Fruit fly (Drosophila melanogaster) whole organism, embryonic: ENCODE results near the gene CG8281.

ENCODE experiments used
- Adf1 ChIP-seq: fragments of 200-800 bp; sonication (Bioruptor generic); IDR thresholded peaks from 2 replicates; pipeline ENCODE4 v1.3.6; 2022; ENCODE audit warnings: missing biosample characterization, missing genetic modification characterization
- Atf6 ChIP-seq: fragments of 200-800 bp; sonication (Bioruptor generic); IDR thresholded peaks from 2 replicates; pipeline ENCODE4 v1.3.6; 2022; ENCODE audit warnings: missing biosample characterization, missing genetic modification characterization
- Awh ChIP-seq: fragments of 200-800 bp; sonication (Bioruptor generic); IDR thresholded peaks from 2 replicates; pipeline ENCODE4, ENCODE4 v1.3.6; 2022; ENCODE audit warnings: missing biosample characterization, missing genetic modification characterization
- CG11247 ChIP-seq: fragments of 200-800 bp; sonication (Bioruptor generic); IDR thresholded peaks from 2 replicates; pipeline ENCODE4 v1.3.6; 2022; ENCODE audit warnings: missing biosample characterization, missing genetic modification characterization
- CG11456 ChIP-seq: fragments of 200-800 bp; sonication (Bioruptor generic); IDR thresholded peaks from 3 replicates; pipeline ENCODE4 v1.3.6; 2022; ENCODE audit warnings: missing biosample characterization, missing genetic modification characterization
- CG14050 ChIP-seq: fragments of 200-800 bp; sonication (Bioruptor generic); IDR thresholded peaks from 3 replicates; pipeline ENCODE4 v1.3.6; 2022; ENCODE audit warnings: missing biosample characterization, missing genetic modification characterization
- CG14965 ChIP-seq: fragments of 200-800 bp; sonication (Bioruptor generic); optimal IDR thresholded peaks from 2 replicates; lab custom pipeline; 2016; ENCODE audit warnings: missing biosample characterization, missing genetic modification characterization, borderline replicate concordance
- CG1529 ChIP-seq: fragments of 200-800 bp; sonication (Bioruptor generic); optimal IDR thresholded peaks from 3 replicates; lab custom pipeline; 2018; ENCODE audit warnings: missing biosample characterization, missing genetic modification characterization
- CG1647 ChIP-seq: fragments of 200-800 bp; sonication (Bioruptor generic); optimal IDR thresholded peaks from 3 replicates; lab custom pipeline; 2016; ENCODE audit warnings: missing biosample characterization, missing genetic modification characterization
- CG2889 ChIP-seq: fragments of 200-800 bp; sonication (Bioruptor generic); IDR thresholded peaks from 3 replicates; pipeline ENCODE4 v1.3.6; 2022; ENCODE audit warnings: missing biosample characterization, missing genetic modification characterization
- CG30020 ChIP-seq: fragments of 200-800 bp; optimal IDR thresholded peaks from 2 replicates; lab custom pipeline; 2019; ENCODE audit warnings: missing biosample characterization, mild to moderate bottlenecking, missing genetic modification characterization, moderate library complexity
- CG33213 ChIP-seq: fragments of 200-800 bp; sonication (Bioruptor generic); optimal IDR thresholded peaks from 3 replicates; lab custom pipeline; 2016; ENCODE audit warnings: missing biosample characterization, missing genetic modification characterization
- CG34376 ChIP-seq: fragments of 200-800 bp; sonication (Bioruptor generic); optimal IDR thresholded peaks from 2 replicates; lab custom pipeline; 2018; ENCODE audit warnings: missing biosample characterization, mild to moderate bottlenecking, missing genetic modification characterization
- CG34422 ChIP-seq: fragments of 200-800 bp; sonication (Bioruptor generic); IDR thresholded peaks from 3 replicates; pipeline ENCODE4 v1.3.6; 2022; ENCODE audit warnings: missing biosample characterization, missing genetic modification characterization
- CG4617 ChIP-seq: fragments of 200-800 bp; sonication (Bioruptor generic); optimal IDR thresholded peaks from 3 replicates; lab custom pipeline; 2016; ENCODE audit warnings: missing biosample characterization, missing genetic modification characterization, borderline replicate concordance
- CG4707 ChIP-seq: fragments of 200-800 bp; sonication (Bioruptor generic); optimal IDR thresholded peaks from 2 replicates; lab custom pipeline; 2018; ENCODE audit warnings: missing biosample characterization, mild to moderate bottlenecking, missing genetic modification characterization, moderate library complexity
- CG7963 ChIP-seq: fragments of 200-800 bp; sonication (Bioruptor generic); IDR thresholded peaks from 3 replicates; pipeline ENCODE4 v1.3.6; 2022; ENCODE audit warnings: missing biosample characterization, missing genetic modification characterization; ENCODE audit not compliant: partially characterized antibody
- CG8388 ChIP-seq: fragments of 200-800 bp; sonication (Bioruptor generic); optimal IDR thresholded peaks from 2 replicates; lab custom pipeline; 2019; ENCODE audit warnings: missing biosample characterization, mild to moderate bottlenecking, missing genetic modification characterization, moderate library complexity
- CG9215 ChIP-seq: fragments of 200-800 bp; sonication (Bioruptor generic); IDR thresholded peaks from 2 replicates; pipeline ENCODE4 v1.3.6; 2022; ENCODE audit warnings: missing biosample characterization, missing genetic modification characterization
- Camta ChIP-seq: fragments of 200-800 bp; sonication (Bioruptor generic); optimal IDR thresholded peaks from 2 replicates; lab custom pipeline; 2016; ENCODE audit warnings: missing biosample characterization, missing genetic modification characterization
- D19B ChIP-seq: fragments of 200-800 bp; sonication (Bioruptor generic); optimal IDR thresholded peaks from 2 replicates; lab custom pipeline; 2017; ENCODE audit warnings: missing biosample characterization, mild to moderate bottlenecking, missing genetic modification characterization
- Deaf1 ChIP-seq: fragments of 200-800 bp; optimal IDR thresholded peaks from 3 replicates; lab custom pipeline; 2019; ENCODE audit warnings: missing biosample characterization, mild to moderate bottlenecking, missing genetic modification characterization, moderate library complexity
- Dref ChIP-seq: fragments of 200-800 bp; sonication (Bioruptor generic); IDR thresholded peaks from 2 replicates; pipeline ENCODE4 v1.3.6; 2022; ENCODE audit warnings: missing biosample characterization, missing genetic modification characterization
- Ets65A ChIP-seq: fragments of 200-800 bp; sonication (Bioruptor generic); peaks from one replicate; lab custom pipeline; 2016; ENCODE audit warnings: missing biosample characterization, missing genetic modification characterization
- Ets97D ChIP-seq: fragments of 200-800 bp; sonication (Bioruptor generic); optimal IDR thresholded peaks from 3 replicates; lab custom pipeline; 2016; ENCODE audit warnings: missing biosample characterization, missing genetic modification characterization
- Max ChIP-seq: fragments of 200-800 bp; sonication (Bioruptor generic); optimal IDR thresholded peaks from 2 replicates; lab custom pipeline; 2016; ENCODE audit warnings: missing biosample characterization, mild to moderate bottlenecking, missing genetic modification characterization
- Mes4 ChIP-seq: fragments of 200-800 bp; sonication (Bioruptor generic); optimal IDR thresholded peaks from 2 replicates; lab custom pipeline; 2016; ENCODE audit warnings: missing biosample characterization, missing genetic modification characterization
- Nf-YB ChIP-seq: fragments of 200-800 bp; sonication (Bioruptor generic); optimal IDR thresholded peaks from 3 replicates; lab custom pipeline; 2019; ENCODE audit warnings: missing biosample characterization, mild to moderate bottlenecking, missing genetic modification characterization, moderate library complexity
- Oli ChIP-seq: fragments of 200-800 bp; sonication (Bioruptor generic); optimal IDR thresholded peaks from 2 replicates; lab custom pipeline; 2018; ENCODE audit warnings: missing biosample characterization, mild to moderate bottlenecking, missing genetic modification characterization, moderate library complexity
- Rx ChIP-seq: fragments of 200-800 bp; sonication (Bioruptor generic); IDR thresholded peaks from 2 replicates; pipeline ENCODE4 v1.3.6; 2022; ENCODE audit warnings: missing biosample characterization, missing genetic modification characterization
- Taf1 ChIP-seq: fragments of 200-800 bp; sonication (Bioruptor generic); IDR thresholded peaks from 2 replicates; pipeline ENCODE4 v1.3.6; 2022; ENCODE audit warnings: missing biosample characterization, missing genetic modification characterization
- ato ChIP-seq: fragments of 200-800 bp; sonication (Bioruptor generic); IDR thresholded peaks from 2 replicates; pipeline ENCODE4 v1.3.6; 2022; ENCODE audit warnings: missing biosample characterization, missing genetic modification characterization; ENCODE audit not compliant: partially characterized antibody
- bbx ChIP-seq: fragments of 200-800 bp; sonication (Bioruptor generic); IDR thresholded peaks from 2 replicates; pipeline ENCODE4 v1.3.6; 2022; ENCODE audit warnings: missing biosample characterization, missing genetic modification characterization; ENCODE audit not compliant: partially characterized antibody
- btn ChIP-seq: fragments of 200-800 bp; sonication (Bioruptor generic); optimal IDR thresholded peaks from 2 replicates; lab custom pipeline; 2016; ENCODE audit warnings: missing biosample characterization, missing genetic modification characterization
- cad ChIP-seq: fragments of >200 bp; optimal IDR thresholded peaks from 2 replicates; lab custom pipeline; 2017; ENCODE audit warnings: missing biosample characterization, missing genetic modification characterization
- cas ChIP-seq: fragments of 200-800 bp; sonication (Bioruptor generic); IDR thresholded peaks from 2 replicates; pipeline ENCODE4 v1.3.6; 2022; ENCODE audit warnings: missing biosample characterization, missing genetic modification characterization
- gem ChIP-seq: fragments of 200-800 bp; sonication (Bioruptor generic); optimal IDR thresholded peaks from 2 replicates; lab custom pipeline; 2019; ENCODE audit warnings: missing biosample characterization, mild to moderate bottlenecking, missing genetic modification characterization, moderate library complexity
- gfzf ChIP-seq: fragments of 200-800 bp; sonication (Bioruptor generic); optimal IDR thresholded peaks from 2 replicates; lab custom pipeline; 2016; ENCODE audit warnings: missing biosample characterization, mild to moderate bottlenecking, missing genetic modification characterization, moderate library complexity
- hb ChIP-seq: fragments of 200-800 bp; sonication (Bioruptor generic); IDR thresholded peaks from 3 replicates; pipeline ENCODE4 v1.3.6; 2022; ENCODE audit warnings: missing biosample characterization, missing genetic modification characterization; ENCODE audit not compliant: partially characterized antibody
- hkb ChIP-seq, 2 experiments: fragments of 200-800 bp in 1 of 2; fragments of >200 bp in 1 of 2; sonication (Bioruptor generic) in 1 of 2; IDR thresholded peaks in 1 of 2; optimal IDR thresholded peaks in 1 of 2; 2 replicates each; pipeline versions ENCODE4 v1.3.6 to Lab custom; 2017 to 2022; ENCODE audit warnings: missing biosample characterization in 1 of 2, missing genetic modification characterization in 1 of 2
- hth ChIP-seq: fragments of >200 bp; optimal IDR thresholded peaks from 2 replicates; lab custom pipeline; 2017; ENCODE audit warnings: inconsistent platforms
- mirr ChIP-seq: fragments of 200-800 bp; sonication (Bioruptor generic); optimal IDR thresholded peaks from 3 replicates; lab custom pipeline; 2018; ENCODE audit warnings: missing biosample characterization, mild to moderate bottlenecking, missing genetic modification characterization
- salm ChIP-seq: fragments of 200-800 bp; sonication (Bioruptor generic); optimal IDR thresholded peaks from 2 replicates; lab custom pipeline; 2018; ENCODE audit warnings: missing biosample characterization, mild to moderate bottlenecking, missing genetic modification characterization
- sc ChIP-seq, 3 experiments: fragments of >200 bp in 2 of 3; fragments of 200-800 bp in 1 of 3; sonication (Bioruptor generic) in 1 of 3; optimal IDR thresholded peaks; 2 replicates in 2 of 3; 3 replicates in 1 of 3; lab custom pipeline; 2017; ENCODE audit warnings: mild to moderate bottlenecking in 1 of 3, missing biosample characterization in 1 of 3, missing genetic modification characterization in 1 of 3, missing genetic modification reagents in 1 of 3
- sqz ChIP-seq: fragments of 200-800 bp; sonication (Bioruptor generic); optimal IDR thresholded peaks from 3 replicates; lab custom pipeline; 2018; ENCODE audit warnings: missing biosample characterization, mild to moderate bottlenecking, missing genetic modification characterization
- tgo ChIP-seq: fragments of 200-800 bp; sonication (Bioruptor generic); IDR thresholded peaks from 3 replicates; pipeline ENCODE4 v1.3.6; 2022; ENCODE audit warnings: missing biosample characterization, missing genetic modification characterization
- trem ChIP-seq: fragments of 200-800 bp; optimal IDR thresholded peaks from 3 replicates; lab custom pipeline; 2019; ENCODE audit warnings: missing biosample characterization, mild to moderate bottlenecking, missing genetic modification characterization, moderate library complexity
- trh ChIP-seq: fragments of 200-800 bp; sonication (Bioruptor generic); optimal IDR thresholded peaks from 2 replicates; lab custom pipeline; 2016; ENCODE audit warnings: missing biosample characterization, missing genetic modification characterization
- zen2 ChIP-seq: fragments of 200-800 bp; sonication (Bioruptor generic); IDR thresholded peaks from 3 replicates; pipeline ENCODE4 v1.3.6; 2022; ENCODE audit warnings: missing biosample characterization, missing genetic modification characterization; ENCODE audit not compliant: partially characterized antibody

The CG8281 gene

DNA sequence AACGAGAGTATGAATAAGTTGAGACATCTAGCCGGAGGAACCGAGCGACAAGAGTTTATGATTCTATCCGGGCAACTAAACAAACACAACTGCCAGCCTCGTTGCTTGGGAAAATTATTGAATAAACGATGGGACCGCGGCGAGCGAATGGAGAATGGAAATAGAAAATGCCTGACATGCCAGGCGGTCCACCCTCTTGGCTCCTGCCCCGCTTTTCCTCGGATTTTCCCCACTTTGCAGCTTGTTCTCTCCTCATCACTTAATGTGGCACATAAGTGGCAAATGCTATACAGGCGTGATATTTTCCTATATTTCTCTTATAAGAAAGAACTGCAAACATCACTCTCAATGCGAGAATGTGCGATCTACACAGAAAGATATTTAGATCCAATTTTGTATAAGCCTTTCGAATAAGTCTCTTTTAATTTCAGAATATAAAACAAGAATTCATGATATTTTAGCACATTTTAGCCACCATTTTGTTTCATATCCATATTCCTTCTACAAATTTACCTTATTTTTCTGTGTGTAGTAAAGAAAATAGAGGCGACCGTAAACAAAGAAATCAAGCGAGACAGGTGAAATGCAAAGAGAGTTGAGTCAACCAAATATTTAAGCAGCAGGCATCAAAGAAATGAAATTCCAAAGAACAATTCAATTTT is 8.6 kb upstream of the CG8281 start (continued):
- TF ChIP-seq hb (GFP tag; lab: Robert Waterston, UW) (no peak), hth (lab: Kevin White, UChicago) (no peak), CG1647 (peak; percentile 60), CG30020 (tag; lab: Kevin White, UChicago) (no peak), Ets97D (GFP tag; lab: Kevin White, UChicago) (peak; percentile 43), gem (tag; lab: Kevin White, UChicago) (peak; percentile 92), trh (GFP tag; lab: Kevin White, UChicago) (peak; percentile 80), sqz (peak; percentile 77), Rx (GFP tag; lab: Robert Waterston, UW) (peak; percentile 27; the same call in 1 of the 2 replicates), salm (tag; lab: Kevin White, UChicago) (peak; percentile 67), cas (GFP tag; lab: Robert Waterston, UW) (peak; percentile 7; the same call in 1 of the 2 replicates), Mes4 (GFP tag; lab: Kevin White, UChicago) (peak; percentile 84), Oli (tag; lab: Kevin White, UChicago) (peak; percentile 86), Atf6 (peak; percentile 58), D19B (peak; percentile 56), CG34422 (GFP tag; lab: Robert Waterston, UW) (peak; percentile 74), Taf1 (GFP tag; lab: Robert Waterston, UW) (no peak), sc (optimal IDR thresholded peaks at IDR 0.05; lab: Kevin White, UChicago) (no peak), sc (GFP tag; optimal IDR thresholded peaks at IDR 0.05; lab: Kevin White, UChicago) (peak; percentile 87), Max (peak; percentile 63), mirr (GFP tag; lab: Kevin White, UChicago) (no peak), CG33213 (peak; percentile 84), CG14965 (GFP tag; lab: Kevin White, UChicago) (peak; percentile 54), CG4617 (peak; percentile 50), tgo (GFP tag; lab: Robert Waterston, UW) (peak; percentile 85), bbx (GFP tag; lab: Robert Waterston, UW) (no peak), Deaf1 (tag; lab: Kevin White, UChicago) (peak; percentile 61), gfzf (GFP tag; lab: Kevin White, UChicago) (no peak), CG11247 (GFP tag; lab: Robert Waterston, UW) (peak; percentile 70), CG9215 (GFP tag; lab: Robert Waterston, UW) (peak; percentile 56; the same call in 1 of the 2 replicates), ato (GFP tag; lab: Robert Waterston, UW) (no peak), zen2 (no peak), hkb (optimal IDR thresholded peaks at IDR 0.05; lab: Kevin White, UChicago) (no peak), hkb (GFP tag; IDR thresholded peaks at IDR 0.05; lab: Robert Waterston, UW) (peak; percentile 86), CG11456 (GFP tag; lab: Robert Waterston, UW) (peak; percentile 79), Adf1 (no peak), CG1529 (GFP tag; lab: Kevin White, UChicago) (peak; percentile 85), CG34376 (no peak), Nf-YB (GFP tag; lab: Kevin White, UChicago) (peak; percentile 71), Camta (GFP tag; lab: Kevin White, UChicago) (peak; percentile 92), cad (GFP tag; lab: Kevin White, UChicago) (no peak), CG8388 (GFP tag; lab: Kevin White, UChicago) (peak; percentile 87), CG7963 (no peak), CG14050 (GFP tag; lab: Robert Waterston, UW) (peak; percentile 66), Ets65A (GFP tag; lab: Kevin White, UChicago) (peak; percentile 12), btn (GFP tag; lab: Kevin White, UChicago) (peak; percentile 52), Dref (no peak), CG2889 (peak; percentile 60; the same call in 1 of the 3 replicates), trem (tag; lab: Kevin White, UChicago) (peak; percentile 87), Awh (GFP tag; lab: Robert Waterston, UW) (peak; percentile 82; the same call in 1 of the 2 replicates), CG4707 (GFP tag; lab: Kevin White, UChicago) (peak; percentile 84)
